Fruit fly (Drosophila melanogaster) whole organism, embryonic: ENCODE results near the gene Rad60.
A peak's percentile ranks its signal among the peaks of the same experiment; 100 is the strongest.

Experiments used
- ATbp ChIP-seq: fragments of 200-800 bp; sonication (Bioruptor generic); optimal IDR thresholded peaks from 2 replicates; lab custom pipeline; 2017; ENCODE audit warnings: missing biosample characterization, mild to moderate bottlenecking, missing genetic modification characterization, missing genetic modification reagents
- Antp ChIP-seq: fragments of 200-800 bp; sonication (Bioruptor generic); optimal IDR thresholded peaks from 3 replicates; lab custom pipeline; 2016; ENCODE audit warnings: missing biosample characterization, missing genetic modification characterization
- Asciz ChIP-seq: fragments of 200-800 bp; sonication (Bioruptor generic); optimal IDR thresholded peaks from 2 replicates; lab custom pipeline; 2017; ENCODE audit warnings: missing biosample characterization, mild to moderate bottlenecking, missing genetic modification characterization, missing genetic modification reagents
- Bgb ChIP-seq: fragments of 200-800 bp; sonication (Bioruptor generic); IDR thresholded peaks from 2 replicates; pipeline ENCODE4 v1.3.6; 2022; ENCODE audit warnings: missing biosample characterization, missing genetic modification characterization; ENCODE audit not compliant: partially characterized antibody
- CG10959 ChIP-seq: fragments of 200-800 bp; sonication (Bioruptor generic); IDR thresholded peaks from 2 replicates; pipeline ENCODE4 v1.3.6; 2022; ENCODE audit warnings: missing biosample characterization, missing genetic modification characterization
- CG11093 ChIP-seq: fragments of 200-800 bp; sonication (Bioruptor generic); IDR thresholded peaks from 3 replicates; pipeline ENCODE4 v1.3.6; 2022; ENCODE audit warnings: missing biosample characterization, missing genetic modification characterization
- CG15073 ChIP-seq: fragments of 200-800 bp; sonication (Bioruptor generic); optimal IDR thresholded peaks from 2 replicates; lab custom pipeline; 2016; ENCODE audit warnings: missing biosample characterization, missing genetic modification characterization
- CG15269 ChIP-seq: fragments of 200-800 bp; sonication (Bioruptor generic); optimal IDR thresholded peaks from 2 replicates; lab custom pipeline; 2018; ENCODE audit warnings: missing biosample characterization, mild to moderate bottlenecking, missing genetic modification characterization, moderate library complexity
- CG1529 ChIP-seq: fragments of 200-800 bp; sonication (Bioruptor generic); optimal IDR thresholded peaks from 3 replicates; lab custom pipeline; 2018; ENCODE audit warnings: missing biosample characterization, missing genetic modification characterization
- CG15696 ChIP-seq: fragments of 200-800 bp; sonication (Bioruptor generic); optimal IDR thresholded peaks from 2 replicates; lab custom pipeline; 2019; ENCODE audit warnings: missing biosample characterization, mild to moderate bottlenecking, missing genetic modification characterization, moderate library complexity
- CG18476 ChIP-seq: fragments of 200-800 bp; sonication (Bioruptor generic); optimal IDR thresholded peaks from 2 replicates; lab custom pipeline; 2016; ENCODE audit warnings: missing biosample characterization, mild to moderate bottlenecking, missing genetic modification characterization
- CG3065 ChIP-seq: fragments of 200-800 bp; sonication (Bioruptor generic); optimal IDR thresholded peaks from 2 replicates; lab custom pipeline; 2016; ENCODE audit warnings: missing biosample characterization, missing genetic modification characterization
- CG31224 ChIP-seq: fragments of 200-800 bp; sonication (Bioruptor generic); IDR thresholded peaks from 2 replicates; pipeline ENCODE4 v1.3.6; 2022; ENCODE audit warnings: missing biosample characterization, missing genetic modification characterization
- CG31388 ChIP-seq: fragments of 200-800 bp; sonication (Bioruptor generic); optimal IDR thresholded peaks from 2 replicates; lab custom pipeline; 2016; ENCODE audit warnings: missing biosample characterization, missing genetic modification characterization
- CG3163 ChIP-seq: fragments of 200-800 bp; sonication (Bioruptor generic); optimal IDR thresholded peaks from 3 replicates; lab custom pipeline; 2016; ENCODE audit warnings: missing biosample characterization, missing genetic modification characterization
- CG33557 ChIP-seq: fragments of 200-800 bp; sonication (Bioruptor generic); optimal IDR thresholded peaks from 2 replicates; lab custom pipeline; 2019; ENCODE audit warnings: missing biosample characterization, mild to moderate bottlenecking, missing genetic modification characterization, moderate library complexity
- CG34376 ChIP-seq: fragments of 200-800 bp; sonication (Bioruptor generic); optimal IDR thresholded peaks from 2 replicates; lab custom pipeline; 2018; ENCODE audit warnings: missing biosample characterization, mild to moderate bottlenecking, missing genetic modification characterization
- CG3838 ChIP-seq: fragments of 200-800 bp; sonication (Bioruptor generic); optimal IDR thresholded peaks from 3 replicates; lab custom pipeline; 2016; ENCODE audit warnings: missing biosample characterization, missing genetic modification characterization
- CG4282 ChIP-seq: fragments of 200-800 bp; sonication (Bioruptor generic); optimal IDR thresholded peaks from 2 replicates; lab custom pipeline; 2016; ENCODE audit warnings: missing biosample characterization, missing genetic modification characterization
- CG4404 ChIP-seq: fragments of 200-800 bp; sonication (Bioruptor generic); IDR thresholded peaks from 2 replicates; pipeline ENCODE4 v1.3.6; 2022; ENCODE audit warnings: missing biosample characterization, missing genetic modification characterization
- CG4730 ChIP-seq: fragments of 200-800 bp; sonication (Bioruptor generic); IDR thresholded peaks from 2 replicates; pipeline ENCODE4 v1.3.6; 2022; ENCODE audit warnings: missing biosample characterization, missing genetic modification characterization
- CG6654 ChIP-seq: fragments of 200-800 bp; sonication (Bioruptor generic); optimal IDR thresholded peaks from 2 replicates; lab custom pipeline; 2017; ENCODE audit warnings: missing biosample characterization, mild to moderate bottlenecking, missing genetic modification characterization
- CG8359 ChIP-seq: fragments of 200-800 bp; sonication (Bioruptor generic); optimal IDR thresholded peaks from 2 replicates; lab custom pipeline; 2017; ENCODE audit warnings: missing biosample characterization, mild to moderate bottlenecking, missing genetic modification characterization, borderline replicate concordance
- CHES-1-like ChIP-seq: fragments of 200-800 bp; sonication (Bioruptor generic); optimal IDR thresholded peaks from 2 replicates; lab custom pipeline; 2016; ENCODE audit warnings: missing biosample characterization, missing genetic modification characterization
- Dll ChIP-seq: fragments of 200-800 bp; sonication (Bioruptor generic); IDR thresholded peaks from 4 replicates; pipeline ENCODE4 v1.3.6; 2022; ENCODE audit warnings: missing biosample characterization, missing genetic modification characterization; ENCODE audit not compliant: partially characterized antibody
- E2f2 ChIP-seq: fragments of 200-800 bp; sonication (Bioruptor generic); IDR thresholded peaks from 2 replicates; pipeline ENCODE4 v1.3.6; 2022; ENCODE audit warnings: missing biosample characterization, missing genetic modification characterization
- Hsf ChIP-seq: fragments of 200-800 bp; sonication (Bioruptor generic); optimal IDR thresholded peaks from 3 replicates; lab custom pipeline; 2016; ENCODE audit warnings: missing biosample characterization, missing genetic modification characterization
- MTF-1 ChIP-seq: fragments of 200-800 bp; sonication (Bioruptor generic); optimal IDR thresholded peaks from 2 replicates; lab custom pipeline; 2018; ENCODE audit warnings: missing biosample characterization, mild to moderate bottlenecking, missing genetic modification characterization, borderline replicate concordance
- NC2β ChIP-seq: fragments of 200-800 bp; sonication (Bioruptor generic); optimal IDR thresholded peaks from 2 replicates; lab custom pipeline; 2016; ENCODE audit warnings: missing biosample characterization, missing genetic modification characterization
- Sox102F ChIP-seq: fragments of 200-800 bp; sonication (Bioruptor generic); optimal IDR thresholded peaks from 2 replicates; lab custom pipeline; 2018; ENCODE audit warnings: missing biosample characterization, mild to moderate bottlenecking, missing genetic modification characterization, moderate library complexity
- Sry-δ ChIP-seq: fragments of 200-800 bp; sonication (Bioruptor generic); optimal IDR thresholded peaks from 2 replicates; lab custom pipeline; 2016; ENCODE audit warnings: missing biosample characterization, missing genetic modification characterization
- YL-1 ChIP-seq: fragments of 200-800 bp; sonication (Bioruptor generic); optimal IDR thresholded peaks from 3 replicates; lab custom pipeline; 2017; ENCODE audit warnings: missing biosample characterization, mild to moderate bottlenecking, missing genetic modification characterization
- chinmo ChIP-seq: fragments of 200-800 bp; sonication (Bioruptor generic); IDR thresholded peaks from 4 replicates; pipeline ENCODE4 v1.3.6; 2022; ENCODE audit warnings: missing biosample characterization, missing genetic modification characterization; ENCODE audit not compliant: partially characterized antibody
- crol ChIP-seq: fragments of 200-800 bp; sonication (Bioruptor generic); IDR thresholded peaks from 2 replicates; pipeline ENCODE4 v1.3.6; 2022; ENCODE audit warnings: missing biosample characterization, missing genetic modification characterization
- exex ChIP-seq: fragments of 200-800 bp; sonication (Bioruptor generic); optimal IDR thresholded peaks from 4 replicates; lab custom pipeline; 2018; ENCODE audit warnings: missing biosample characterization, mild to moderate bottlenecking, missing genetic modification characterization, moderate library complexity
- grau ChIP-seq: fragments of 200-800 bp; optimal IDR thresholded peaks from 3 replicates; lab custom pipeline; 2019; ENCODE audit warnings: missing biosample characterization, mild to moderate bottlenecking, missing genetic modification characterization, moderate library complexity
- her ChIP-seq: fragments of 200-800 bp; sonication (Bioruptor generic); optimal IDR thresholded peaks from 2 replicates; lab custom pipeline; 2016; ENCODE audit warnings: missing biosample characterization, missing genetic modification characterization
- ind ChIP-seq: fragments of 200-800 bp; sonication (Bioruptor generic); optimal IDR thresholded peaks from 3 replicates; lab custom pipeline; 2016; ENCODE audit warnings: missing biosample characterization, missing genetic modification characterization
- inv ChIP-seq: fragments of 200-800 bp; sonication (Bioruptor generic); IDR thresholded peaks from 2 replicates; pipeline ENCODE4 v1.3.6; 2022; ENCODE audit warnings: missing biosample characterization, missing genetic modification characterization; ENCODE audit not compliant: partially characterized antibody
- jumu ChIP-seq: fragments of 200-800 bp; sonication (Bioruptor generic); optimal IDR thresholded peaks from 3 replicates; lab custom pipeline; 2016; ENCODE audit warnings: missing biosample characterization, missing genetic modification characterization
- nau ChIP-seq: fragments of 200-800 bp; sonication (Bioruptor generic); optimal IDR thresholded peaks from 3 replicates; lab custom pipeline; 2017; ENCODE audit warnings: missing biosample characterization, mild to moderate bottlenecking, missing genetic modification characterization, missing genetic modification reagents
- org-1 ChIP-seq: fragments of 200-800 bp; sonication (Bioruptor generic); optimal IDR thresholded peaks from 2 replicates; lab custom pipeline; 2017; ENCODE audit warnings: missing biosample characterization, missing genetic modification characterization
- phol ChIP-seq: fragments of 200-800 bp; sonication (Bioruptor generic); optimal IDR thresholded peaks from 3 replicates; lab custom pipeline; 2018; ENCODE audit warnings: missing biosample characterization, mild to moderate bottlenecking, missing genetic modification characterization, moderate library complexity
- sisA ChIP-seq: fragments of 200-800 bp; sonication (Bioruptor generic); IDR thresholded peaks from 2 replicates; pipeline ENCODE4 v1.3.6; 2022; ENCODE audit warnings: missing biosample characterization, missing genetic modification characterization
- slbo ChIP-seq: fragments of 200-800 bp; sonication (Bioruptor generic); IDR thresholded peaks from 2 replicates; pipeline ENCODE4 v1.3.6; 2022; ENCODE audit warnings: missing biosample characterization, missing genetic modification characterization
- sug ChIP-seq: fragments of 200-800 bp; optimal IDR thresholded peaks from 2 replicates; lab custom pipeline; 2019; ENCODE audit warnings: missing biosample characterization, mild to moderate bottlenecking, missing genetic modification characterization, moderate library complexity
- tio ChIP-seq: fragments of 200-800 bp; sonication (Bioruptor generic); optimal IDR thresholded peaks from 2 replicates; lab custom pipeline; 2017; ENCODE audit warnings: missing biosample characterization, missing genetic modification characterization, inconsistent platforms
- trh ChIP-seq: fragments of 200-800 bp; sonication (Bioruptor generic); optimal IDR thresholded peaks from 2 replicates; lab custom pipeline; 2016; ENCODE audit warnings: missing biosample characterization, missing genetic modification characterization
- zfh1 ChIP-seq: fragments of 200-800 bp; sonication (Bioruptor generic); IDR thresholded peaks from 3 replicates; pipeline ENCODE4 v1.3.6; 2022; ENCODE audit warnings: missing biosample characterization, missing genetic modification characterization

Rad60 gene

dm6 chr3R:23239934-23240632 is 11.2 kb downstream of the Rad60 start (continued):
- TF ChIP-seq CG4282 (GFP tag; lab: Kevin White, UChicago), result no peak
- TF ChIP-seq YL-1 (GFP tag; lab: Kevin White, UChicago), result no peak
- no peak for TF ChIP-seq Dll (GFP tag; lab: Robert Waterston, UW)
- TF ChIP-seq grau, result no peak
- peak; percentile 4 for TF ChIP-seq CG3163 (GFP tag; lab: Kevin White, UChicago)
- peak; percentile 15 for TF ChIP-seq CG1529 (GFP tag; lab: Kevin White, UChicago)
- TF ChIP-seq CG31388, result no peak
- TF ChIP-seq ATbp (GFP tag; lab: Kevin White, UChicago), result peak; percentile 70
- TF ChIP-seq Antp (GFP tag; lab: Kevin White, UChicago), result peak; percentile 62
- no peak for TF ChIP-seq CG3065 (GFP tag; lab: Kevin White, UChicago)
- no peak for TF ChIP-seq jumu (GFP tag; lab: Kevin White, UChicago)
- TF ChIP-seq Sry-δ, result peak; percentile 11
- peak; percentile 56; the same call in 1 of the 3 replicates for TF ChIP-seq CG11093
- TF ChIP-seq inv (GFP tag; lab: Robert Waterston, UW), result no peak
- TF ChIP-seq CG34376 (GFP tag; lab: Kevin White, UChicago), result no peak
- peak; percentile 77 for TF ChIP-seq slbo (GFP tag; lab: Robert Waterston, UW)
- peak; percentile 62 for TF ChIP-seq CG4730 (GFP tag; lab: Robert Waterston, UW)
- TF ChIP-seq zfh1 (GFP tag; lab: Robert Waterston, UW), result peak; percentile 76
- peak; percentile 72 for TF ChIP-seq Asciz (GFP tag; lab: Kevin White, UChicago)
- no peak for TF ChIP-seq MTF-1
- TF ChIP-seq CG15696 (tag; lab: Kevin White, UChicago), result no peak
- TF ChIP-seq Bgb (GFP tag; lab: Robert Waterston, UW), result no peak
- no peak for TF ChIP-seq CG33557
- no peak for TF ChIP-seq nau (GFP tag; lab: Kevin White, UChicago)
- TF ChIP-seq sug (tag; lab: Kevin White, UChicago), result no peak
- peak; percentile 67 for TF ChIP-seq sisA (GFP tag; lab: Robert Waterston, UW)
- peak; percentile 76 for TF ChIP-seq phol (tag; lab: Kevin White, UChicago)
- TF ChIP-seq NC2β (GFP tag; lab: Kevin White, UChicago), result no peak
- no peak for TF ChIP-seq CG10959 (GFP tag; lab: Robert Waterston, UW)
- TF ChIP-seq CG6654, result peak; percentile 36
- TF ChIP-seq ind (GFP tag; lab: Kevin White, UChicago), result peak; percentile 52
- peak; percentile 21; the same call in 1 of the 2 replicates for TF ChIP-seq CG31224
- TF ChIP-seq CG15269 (tag; lab: Kevin White, UChicago), result peak; percentile 62
- TF ChIP-seq exex (tag; lab: Kevin White, UChicago), result peak; percentile 39
- peak; percentile 53; the same call in 1 of the 2 replicates for TF ChIP-seq E2f2 (GFP tag; lab: Robert Waterston, UW)
- no peak for TF ChIP-seq CG3838
- TF ChIP-seq her (GFP tag; lab: Kevin White, UChicago), result peak; percentile 7
- TF ChIP-seq CG8359 (GFP tag; lab: Kevin White, UChicago), result peak; percentile 2
- peak; percentile 51 for TF ChIP-seq org-1 (GFP tag; lab: Kevin White, UChicago)
- peak; percentile 35 for TF ChIP-seq Hsf (GFP tag; lab: Kevin White, UChicago)
- peak; percentile 8 for TF ChIP-seq trh
- peak; percentile 2 for TF ChIP-seq CG18476 (GFP tag; lab: Kevin White, UChicago)
- no peak for TF ChIP-seq crol (GFP tag; lab: Robert Waterston, UW)
- no peak for TF ChIP-seq CG15073 (GFP tag; lab: Kevin White, UChicago)
- TF ChIP-seq CG4404 (GFP tag; lab: Robert Waterston, UW), result peak; percentile 30; the same call in 1 of the 2 replicates
- peak; percentile 30 for TF ChIP-seq CHES-1-like (GFP tag; lab: Kevin White, UChicago)
- TF ChIP-seq chinmo (GFP tag; lab: Robert Waterston, UW), result no peak
- peak; percentile 71 for TF ChIP-seq Sox102F (GFP tag; lab: Kevin White, UChicago)
- TF ChIP-seq tio, result no peak
